Worm (Caenorhabditis elegans) whole organism, young adult: ENCODE data around the gene Y57G11C.5.

Experiments used
- B0035.1 ChIP-seq: sonication (generic microtip); optimal IDR thresholded peaks from 2 replicates; lab custom pipeline; 2016; ENCODE audit warnings: missing genetic modification characterization, mild to moderate bottlenecking, missing compliant biosample characterization, missing genotype, missing genetic modification reagents
- F10E7.11 ChIP-seq: sonication (generic microtip); optimal IDR thresholded peaks from 2 replicates; lab custom pipeline; 2017; ENCODE audit warnings: mild to moderate bottlenecking, missing genetic modification characterization, moderate library complexity, missing compliant biosample characterization
- F22D6.2 ChIP-seq: sonication (generic microtip); optimal IDR thresholded peaks from 2 replicates; lab custom pipeline; 2016; ENCODE audit warnings: mild to moderate bottlenecking, missing genetic modification characterization, missing compliant biosample characterization
- F33H1.4 ChIP-seq: fragments of 200-800 bp; sonication (Bioruptor generic); IDR thresholded peaks from 2 replicates; pipeline ENCODE4 v1.3.6; 2022; ENCODE audit warnings: missing genetic modification reagents, missing genetic modification characterization, missing compliant biosample characterization
- F52B5.7 ChIP-seq: sonication (generic microtip); optimal IDR thresholded peaks from 2 replicates; lab custom pipeline; 2016; ENCODE audit warnings: mild to moderate bottlenecking, missing genetic modification characterization, missing compliant biosample characterization
- F57A8.1 ChIP-seq: fragments of 200-800 bp; sonication (Bioruptor generic); optimal IDR thresholded peaks from 2 replicates; lab custom pipeline; 2018; ENCODE audit warnings: mild to moderate bottlenecking, missing genetic modification characterization, moderate library complexity, missing compliant biosample characterization
- F57C9.4 ChIP-seq: sonication (generic microtip); optimal IDR thresholded peaks from 2 replicates; lab custom pipeline; 2017; ENCODE audit warnings: mild to moderate bottlenecking, missing genetic modification characterization, missing compliant biosample characterization
- K12H6.12 ChIP-seq: fragments of 200-800 bp; sonication (Bioruptor generic); optimal IDR thresholded peaks from 2 replicates; lab custom pipeline; 2018; ENCODE audit warnings: mild to moderate bottlenecking, missing genetic modification characterization, missing compliant biosample characterization
- T26A5.8 ChIP-seq: sonication (generic microtip); optimal IDR thresholded peaks from 2 replicates; lab custom pipeline; 2016; ENCODE audit warnings: missing genetic modification characterization, missing compliant biosample characterization
- Y53G8AR.9 ChIP-seq: fragments of 200-800 bp; sonication (Bioruptor generic); conservative IDR thresholded peaks from 2 replicates; pipeline ENCODE4 v1.3.6; 2022; ENCODE audit warnings: missing genetic modification reagents, missing genetic modification characterization, missing compliant biosample characterization
- Y56A3A.18 ChIP-seq: fragments of 200-800 bp; sonication (Bioruptor generic); IDR thresholded peaks from 2 replicates; pipeline ENCODE4 v1.3.6; 2022; ENCODE audit warnings: missing genetic modification reagents, missing genetic modification characterization, missing compliant biosample characterization
- Y95B8A.8 ChIP-seq: fragments of 200-800 bp; sonication (Bioruptor generic); IDR thresholded peaks from 2 replicates; pipeline ENCODE4 v1.3.6; 2022; ENCODE audit warnings: missing genetic modification reagents, missing genetic modification characterization, missing compliant biosample characterization
- ZK185.1 ChIP-seq: sonication (generic microtip); optimal IDR thresholded peaks from 2 replicates; lab custom pipeline; 2016; ENCODE audit warnings: mild to moderate bottlenecking, missing genetic modification characterization, missing compliant biosample characterization; ENCODE audit not compliant: poor library complexity, severe bottlenecking
- akir-1 ChIP-seq: fragments of 200-800 bp; sonication (Bioruptor generic); optimal IDR thresholded peaks from 2 replicates; lab custom pipeline; 2018; ENCODE audit warnings: mild to moderate bottlenecking, missing genetic modification characterization, moderate library complexity, missing compliant biosample characterization
- aptf-3 ChIP-seq: fragments of 200-800 bp; sonication (Bioruptor generic); IDR thresholded peaks from 2 replicates; pipeline ENCODE4 v1.3.6; 2022; ENCODE audit warnings: missing genetic modification characterization, missing compliant biosample characterization
- athp-1 ChIP-seq: sonication (generic microtip); optimal IDR thresholded peaks from 2 replicates; lab custom pipeline; 2017; ENCODE audit warnings: mild to moderate bottlenecking, missing genetic modification characterization, missing compliant biosample characterization
- attf-6 ChIP-seq: fragments of 200-800 bp; sonication (Bioruptor generic); IDR thresholded peaks from 2 replicates; pipeline ENCODE4 v1.3.6; 2022; ENCODE audit warnings: missing genetic modification reagents, missing genetic modification characterization, missing compliant biosample characterization
- bed-2 ChIP-seq: fragments of 200-800 bp; sonication (Bioruptor generic); IDR thresholded peaks from 2 replicates; pipeline ENCODE4 v1.3.6; 2022; ENCODE audit warnings: missing genetic modification reagents, missing genetic modification characterization, missing compliant biosample characterization
- cebp-2 ChIP-seq: fragments of 200-800 bp; sonication (Bioruptor generic); IDR thresholded peaks from 2 replicates; pipeline ENCODE4 v1.3.6; 2022; ENCODE audit warnings: missing genetic modification characterization, missing compliant biosample characterization
- ceh-100 ChIP-seq: fragments of 200-800 bp; sonication (Bioruptor generic); IDR thresholded peaks from 2 replicates; pipeline ENCODE4 v1.3.6; 2022; ENCODE audit warnings: missing genetic modification reagents, missing genetic modification characterization, missing compliant biosample characterization
- chd-7 ChIP-seq: sonication (generic microtip); optimal IDR thresholded peaks from 2 replicates; lab custom pipeline; 2016; ENCODE audit warnings: mild to moderate bottlenecking, missing genetic modification characterization, moderate library complexity, missing compliant biosample characterization
- die-1 ChIP-seq: sonication (generic microtip); optimal IDR thresholded peaks from 2 replicates; lab custom pipeline; 2016; ENCODE audit warnings: missing genotype, mild to moderate bottlenecking, missing genetic modification characterization, missing compliant biosample characterization
- dpff-1 ChIP-seq: sonication (generic microtip); optimal IDR thresholded peaks from 2 replicates; lab custom pipeline; 2017; ENCODE audit warnings: mild to moderate bottlenecking, missing genetic modification characterization, missing compliant biosample characterization
- efl-1 ChIP-seq: fragments of 150-350 bp; optimal IDR thresholded peaks from 2 replicates; lab custom pipeline; 2014; ENCODE audit warnings: missing biosample characterization, missing genetic modification reagents, missing genetic modification characterization
- egl-18 ChIP-seq: fragments of 200-800 bp; sonication (Bioruptor generic); IDR thresholded peaks from 2 replicates; pipeline ENCODE4 v1.3.6; 2022; ENCODE audit warnings: missing genetic modification reagents, missing genetic modification characterization, missing compliant biosample characterization
- ets-4 ChIP-seq: fragments of 200-800 bp; sonication (Bioruptor generic); optimal IDR thresholded peaks from 2 replicates; lab custom pipeline; 2018; ENCODE audit warnings: mild to moderate bottlenecking, missing genetic modification characterization, missing compliant biosample characterization
- fkh-3 ChIP-seq: sonication (generic microtip); optimal IDR thresholded peaks from 2 replicates; lab custom pipeline; 2016; ENCODE audit warnings: mild to moderate bottlenecking, missing genetic modification characterization, missing compliant biosample characterization
- hlh-26 ChIP-seq: fragments of 200-800 bp; sonication (Bioruptor generic); conservative IDR thresholded peaks from 2 replicates; pipeline ENCODE4 v1.3.6; 2022; ENCODE audit warnings: missing genetic modification reagents, missing genetic modification characterization, missing compliant biosample characterization
- hmg-1.2 ChIP-seq: fragments of 200-800 bp; sonication (Bioruptor generic); IDR thresholded peaks from 2 replicates; pipeline ENCODE4 v1.3.6; 2022; ENCODE audit warnings: missing genetic modification reagents, missing genetic modification characterization, missing compliant biosample characterization
- hsf-1 ChIP-seq: fragments of 200-800 bp; sonication (Bioruptor generic); IDR thresholded peaks from 2 replicates; pipeline ENCODE4 v1.3.6; 2022; ENCODE audit warnings: missing genetic modification reagents, missing genetic modification characterization, missing compliant biosample characterization
- let-526 ChIP-seq: fragments of 200-800 bp; sonication (Bioruptor generic); IDR thresholded peaks from 2 replicates; pipeline ENCODE4 v1.3.6; 2022; ENCODE audit warnings: missing genetic modification reagents, missing genetic modification characterization, missing compliant biosample characterization
- let-607 ChIP-seq, 2 experiments: fragments of 200-800 bp in 1 of 2; sonication (Bioruptor generic) in 1 of 2; sonication (generic microtip) in 1 of 2; optimal IDR thresholded peaks; 2 replicates each; lab custom pipeline; 2016 to 2018; ENCODE audit warnings: mild to moderate bottlenecking in 2 of 2, missing compliant biosample characterization in 2 of 2, missing genetic modification characterization in 2 of 2, moderate library complexity in 2 of 2, missing genotype in 1 of 2
- lin-26 ChIP-seq: fragments of 200-800 bp; sonication (Bioruptor generic); IDR thresholded peaks from 2 replicates; pipeline ENCODE4 v1.3.6; 2022; ENCODE audit warnings: missing genetic modification reagents, missing genetic modification characterization, missing compliant biosample characterization
- lsl-1 ChIP-seq: fragments of 200-800 bp; sonication (Bioruptor generic); optimal IDR thresholded peaks from 2 replicates; lab custom pipeline; 2018; ENCODE audit warnings: mild to moderate bottlenecking, missing genetic modification characterization, moderate library complexity, missing compliant biosample characterization
- madf-3 ChIP-seq: fragments of 200-800 bp; sonication (Bioruptor generic); IDR thresholded peaks from 2 replicates; pipeline ENCODE4 v1.3.6; 2022; ENCODE audit warnings: missing genetic modification reagents, missing genetic modification characterization, missing compliant biosample characterization
- madf-8 ChIP-seq: fragments of 200-800 bp; sonication (Bioruptor generic); conservative IDR thresholded peaks from 2 replicates; pipeline ENCODE4 v1.3.6; 2022; ENCODE audit warnings: missing genetic modification reagents, missing genetic modification characterization, missing compliant biosample characterization
- mel-28 ChIP-seq: sonication (generic microtip); optimal IDR thresholded peaks from 2 replicates; lab custom pipeline; 2016; ENCODE audit warnings: borderline replicate concordance, mild to moderate bottlenecking, missing genetic modification characterization, missing compliant biosample characterization
- mes-4 ChIP-seq: sonication (generic microtip); optimal IDR thresholded peaks from 2 replicates; lab custom pipeline; 2016; ENCODE audit warnings: missing genotype, missing genetic modification characterization, missing compliant biosample characterization
- repo-1 ChIP-seq: sonication (generic microtip); optimal IDR thresholded peaks from 2 replicates; lab custom pipeline; 2017; ENCODE audit warnings: mild to moderate bottlenecking, missing genetic modification characterization, missing compliant biosample characterization
- sdz-38 ChIP-seq: sonication (generic microtip); optimal IDR thresholded peaks from 2 replicates; lab custom pipeline; 2016; ENCODE audit warnings: missing genotype, missing genetic modification characterization, missing compliant biosample characterization
- sea-2 ChIP-seq: fragments of 200-800 bp; sonication (Bioruptor generic); IDR thresholded peaks from 2 replicates; pipeline ENCODE4 v1.3.6; 2022; ENCODE audit warnings: missing genetic modification characterization, missing compliant biosample characterization
- snpc-1.1 ChIP-seq: sonication (generic microtip); optimal IDR thresholded peaks from 2 replicates; lab custom pipeline; 2017; ENCODE audit warnings: missing genetic modification characterization, mild to moderate bottlenecking, missing compliant biosample characterization, antibody characterized with exemption, moderate library complexity, missing genotype, missing genetic modification reagents; ENCODE audit not compliant: insufficient read depth
- snpc-4 ChIP-seq, 5 experiments: fragments of 150-350 bp in 1 of 5; sonication (generic microtip) in 4 of 5; optimal IDR thresholded peaks; 2 replicates each; lab custom pipeline; 2014 to 2018; ENCODE audit warnings: missing genetic modification characterization in 5 of 5, missing biosample characterization in 3 of 5, antibody characterized with exemption in 2 of 5, mild to moderate bottlenecking in 2 of 5, missing compliant biosample characterization in 2 of 5, missing genotype in 2 of 5, moderate library complexity in 2 of 5, missing genetic modification reagents in 1 of 5
- sptf-2 ChIP-seq: fragments of 200-800 bp; sonication (Bioruptor generic); optimal IDR thresholded peaks from 2 replicates; lab custom pipeline; 2018; ENCODE audit warnings: mild to moderate bottlenecking, missing genetic modification characterization, missing compliant biosample characterization
- zfh-2 ChIP-seq: fragments of 200-800 bp; sonication (Bioruptor generic); conservative IDR thresholded peaks from 2 replicates; pipeline ENCODE4 v1.3.6; 2022; ENCODE audit warnings: missing genetic modification reagents, missing genetic modification characterization, missing compliant biosample characterization
- ztf-18 ChIP-seq: sonication (generic microtip); optimal IDR thresholded peaks from 2 replicates; lab custom pipeline; 2016; ENCODE audit warnings: missing genotype, mild to moderate bottlenecking, missing genetic modification characterization, missing compliant biosample characterization
- ztf-3 ChIP-seq: fragments of 200-800 bp; sonication (Bioruptor generic); optimal IDR thresholded peaks from 2 replicates; lab custom pipeline; 2018; ENCODE audit warnings: mild to moderate bottlenecking, missing genetic modification characterization, missing compliant biosample characterization
- ztf-6 ChIP-seq: fragments of 200-800 bp; sonication (Bioruptor generic); IDR thresholded peaks from 2 replicates; pipeline ENCODE4 v1.3.6; 2022; ENCODE audit warnings: missing genetic modification reagents, missing genetic modification characterization, missing compliant biosample characterization

Gene Y57G11C.5

DNA sequence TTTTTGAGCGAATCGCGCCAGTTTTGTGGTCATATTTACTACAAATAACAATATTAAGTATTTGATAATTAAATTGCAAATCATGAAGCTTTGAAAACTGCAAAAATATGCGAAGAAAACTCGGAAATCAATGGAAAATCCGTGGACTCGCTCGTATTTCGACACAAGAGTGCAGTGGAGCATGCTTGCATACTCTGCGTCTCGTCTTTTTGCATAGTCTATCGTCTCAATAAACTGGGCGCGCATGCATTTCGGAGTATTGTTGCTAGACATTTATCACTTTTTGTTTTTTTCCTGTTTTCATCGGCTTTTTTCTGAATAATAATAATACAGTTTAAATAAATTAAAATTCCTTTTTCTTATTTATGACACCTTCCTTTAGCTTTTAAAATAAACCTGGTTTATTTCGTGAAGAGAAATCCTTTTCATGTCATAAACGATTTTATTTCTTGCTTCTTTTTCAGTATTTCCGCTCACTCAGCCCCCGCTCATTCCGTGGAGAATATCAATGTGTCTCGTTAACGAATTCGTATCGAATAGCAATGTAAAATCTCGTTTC lies 2.5 kb upstream of the Y57G11C.5 start, which contains the start of the genes mrps-7 and Y57G11C.3 (continued):
- TF ChIP-seq ets-4 (GFP tag; lab: Kevin White, UChicago) (no peak), fkh-3 (tag; lab: Kevin White, UChicago) (no peak), aptf-3 (GFP tag; lab: Robert Waterston, UW) (no peak), zfh-2 (GFP tag; lab: Robert Waterston, UW) (no peak), F57A8.1 (no peak), snpc-1.1 (tag; lab: Kevin White, UChicago) (peak; percentile 60), T26A5.8 (tag; lab: Kevin White, UChicago) (no peak), ztf-6 (GFP tag; lab: Robert Waterston, UW) (no peak), die-1 (no peak), athp-1 (tag; lab: Kevin White, UChicago) (peak; percentile 30), mel-28 (tag; lab: Kevin White, UChicago) (no peak), let-607 (tag; optimal IDR thresholded peaks at IDR 0.05; lab: Kevin White, UChicago) (peak in 1 of 2 experiments; percentile 47), F57C9.4 (no peak), ceh-100 (GFP tag; lab: Robert Waterston, UW) (no peak; the same call in 1 of the 2 replicates), F52B5.7 (no peak), lsl-1 (GFP tag; lab: Kevin White, UChicago) (peak; percentile 45), Y53G8AR.9 (no peak; the same call in 1 of the 2 replicates), let-526 (no peak), efl-1 (GFP tag; lab: Kevin White, UChicago) (peak; percentile 54), hsf-1 (GFP tag; lab: Robert Waterston, UW) (no peak), ztf-3 (GFP tag; lab: Kevin White, UChicago) (no peak), mes-4 (no peak), B0035.1 (tag; lab: Kevin White, UChicago) (no peak), sptf-2 (GFP tag; lab: Kevin White, UChicago) (no peak), chd-7 (tag; lab: Kevin White, UChicago) (no peak), snpc-4 (GFP tag; optimal IDR thresholded peaks at IDR 0.05; lab: Kevin White, UChicago) (peak; percentile 83), snpc-4 (tag; optimal IDR thresholded peaks at IDR 0.05; lab: Kevin White, UChicago) (peak; percentile 73 to 93 (median 86)), cebp-2 (no peak), dpff-1 (no peak), repo-1 (tag; lab: Kevin White, UChicago) (no peak), K12H6.12 (tag; lab: Kevin White, UChicago) (peak; percentile 69), ztf-18 (tag; lab: Kevin White, UChicago) (peak; percentile 58), ZK185.1 (tag; lab: Kevin White, UChicago) (peak; percentile 78), hlh-26 (GFP tag; lab: Robert Waterston, UW) (no peak), sea-2 (GFP tag; lab: Robert Waterston, UW) (no peak), bed-2 (GFP tag; lab: Robert Waterston, UW) (no peak), attf-6 (GFP tag; lab: Robert Waterston, UW) (peak; percentile 92), egl-18 (GFP tag; lab: Robert Waterston, UW) (no peak), F22D6.2 (tag; lab: Kevin White, UChicago) (no peak), sdz-38 (no peak), madf-8 (GFP tag; lab: Robert Waterston, UW) (peak; percentile 56), hmg-1.2 (peak; percentile 99), F33H1.4 (GFP tag; lab: Robert Waterston, UW) (peak; percentile 56; the same call in 1 of the 2 replicates), Y56A3A.18 (GFP tag; lab: Robert Waterston, UW) (no peak), madf-3 (GFP tag; lab: Robert Waterston, UW) (no peak), F10E7.11 (tag; lab: Kevin White, UChicago) (no peak), Y95B8A.8 (GFP tag; lab: Robert Waterston, UW) (no peak), akir-1 (GFP tag; lab: Kevin White, UChicago) (no peak), lin-26 (GFP tag; lab: Robert Waterston, UW) (no peak)
